Worm (Caenorhabditis elegans): ENCODE results near the gene vps-15.

vps-15 gene

DNA sequence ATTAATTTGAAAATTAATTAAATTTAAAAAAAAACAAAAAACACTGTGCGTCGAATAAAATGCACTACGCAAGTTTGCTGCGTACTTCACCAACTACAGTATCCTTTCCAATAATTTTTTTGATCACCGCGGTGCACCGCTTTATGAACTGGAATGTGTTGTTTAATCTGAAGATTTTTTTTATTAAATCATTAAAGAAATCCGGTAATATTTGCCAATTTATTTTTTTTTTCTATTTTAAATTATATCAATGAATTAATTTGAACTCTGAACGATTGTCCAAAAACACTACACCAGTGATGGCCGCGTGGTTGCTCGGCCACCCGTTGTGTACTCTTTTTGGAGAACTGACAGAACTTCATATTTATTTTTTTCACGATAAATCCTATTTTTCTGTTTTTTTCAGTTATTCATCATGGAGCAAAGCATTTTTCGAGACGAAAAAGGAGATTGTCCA, 55.0 kb downstream of the vps-15 start, which contains the start of gene K12D12.5:
TSS of gene K12D12.5 (plus strand) at position 407 of the 457 bp plus-strand sequence.
- TF ChIP-seq W03F9.2 (tag; optimal IDR thresholded peaks at IDR 0.05) (peak; percentile 25), dao-5 (tag; optimal IDR thresholded peaks at IDR 0.05) (no peak), him-1 (tag; optimal IDR thresholded peaks at IDR 0.05) (no peak)

DNA sequence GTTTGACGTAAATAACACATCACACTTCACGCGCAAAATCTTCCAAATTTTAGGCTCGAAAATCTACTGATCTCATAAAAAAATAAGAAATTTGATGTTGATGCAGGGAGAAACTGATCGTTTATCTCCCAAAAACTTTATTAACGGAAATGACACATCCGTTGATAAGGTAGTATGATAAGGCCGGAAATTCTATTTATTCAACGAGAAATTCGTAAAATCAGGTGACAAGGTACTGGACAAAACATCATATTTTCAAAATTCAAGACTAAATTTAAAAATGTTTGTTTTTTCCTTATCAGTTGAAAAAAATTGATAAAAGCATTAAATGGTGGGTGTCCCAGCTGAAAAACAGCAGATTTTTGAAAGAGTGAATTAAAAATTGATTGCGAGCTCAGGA, 55.8 kb downstream of the vps-15 start:
- TF ChIP-seq dao-5 (tag; optimal IDR thresholded peaks at IDR 0.05) (no peak), him-1 (tag; optimal IDR thresholded peaks at IDR 0.05) (no peak), W03F9.2 (tag; optimal IDR thresholded peaks at IDR 0.05) (no peak)

All from whole organism, L4/young adult.